Worm (Caenorhabditis elegans) whole organism, L4/young adult: Measurements from ENCODE around the gene clhm-1.

ENCODE experiments used
- W03F9.2 ChIP-seq: fragments of 150-350 bp; optimal IDR thresholded peaks from 2 replicates; lab custom pipeline; 2014; ENCODE audit warnings: missing biosample characterization, missing genetic modification characterization
- dao-5 ChIP-seq: sonication (generic microtip); optimal IDR thresholded peaks from 2 replicates; lab custom pipeline; 2016; ENCODE audit warnings: missing genotype, missing genetic modification characterization, moderate library complexity, missing compliant biosample characterization
- him-1 ChIP-seq: sonication (generic microtip); optimal IDR thresholded peaks from 2 replicates; lab custom pipeline; 2016; ENCODE audit warnings: missing genotype, missing genetic modification reagents, missing genetic modification characterization, missing compliant biosample characterization

DNA sequence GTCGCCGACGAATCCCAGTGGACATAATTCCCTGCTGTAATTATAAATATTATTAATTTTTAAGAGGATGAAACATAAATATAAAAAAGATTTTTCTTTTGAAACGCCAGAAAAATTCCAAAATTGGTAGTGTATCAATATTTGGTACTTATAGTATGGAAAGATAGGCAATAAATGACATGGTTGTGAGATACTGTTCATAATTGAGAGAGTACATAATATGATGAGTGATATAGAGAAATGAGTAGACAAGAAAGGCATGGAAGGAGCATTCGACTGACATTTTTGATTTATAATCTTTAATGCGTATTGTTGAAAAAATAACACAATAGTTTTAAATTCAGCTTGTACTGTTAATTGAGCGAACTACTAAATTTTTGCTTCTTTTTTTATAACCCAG, 26.7 kb upstream of the clhm-1 start, which contains the start of gene C44B7.11:
- TF ChIP-seq him-1 (tag; lab: Kevin White, UChicago) = no peak
- TF ChIP-seq dao-5 = no peak
- no peak for TF ChIP-seq W03F9.2
